Fruit fly (Drosophila melanogaster): ENCODE measurements around the gene Surf1.

Surf1 gene

dm6 chr3L:6971298-6971697, 13.2 kb downstream of the Surf1 start:
- no peak for TF ChIP-seq usp (GFP tag; optimal IDR thresholded peaks at IDR 0.05)
- no peak for TF ChIP-seq pan (optimal IDR thresholded peaks at IDR 0.05)
- TF ChIP-seq psq (optimal IDR thresholded peaks at IDR 0.05), result no peak
- no peak for TF ChIP-seq Dll (optimal IDR thresholded peaks at IDR 0.05)
- no peak for TF ChIP-seq CG8478 (optimal IDR thresholded peaks at IDR 0.05)
- TF ChIP-seq EcR (GFP tag; optimal IDR thresholded peaks at IDR 0.05), result no peak

DNA sequence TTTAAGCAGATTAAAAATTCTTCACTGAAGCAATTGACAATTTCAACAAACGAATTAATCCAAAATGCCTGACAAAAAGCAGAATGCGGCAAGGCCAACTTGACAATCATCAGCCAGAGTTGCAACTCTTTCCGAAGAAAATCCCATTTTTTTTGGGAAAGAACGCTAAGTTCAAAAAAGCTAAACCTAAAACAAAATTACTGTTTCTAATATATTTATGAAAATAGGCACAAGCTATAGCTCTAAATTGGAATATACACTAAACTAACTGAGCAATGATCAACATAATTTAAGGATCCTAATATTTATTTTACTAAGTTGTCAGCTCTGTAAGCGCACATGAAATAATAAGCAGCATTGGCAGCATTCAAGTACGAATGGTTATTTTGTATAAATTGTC, 14.2 kb downstream of the Surf1 start, which contains the start of gene CG10063:
Gene CG10063 (minus strand): TSS at position 101 of the 400 bp plus-strand sequence.
- TF ChIP-seq psq (optimal IDR thresholded peaks at IDR 0.05), result no peak
- no peak for TF ChIP-seq CG8478 (optimal IDR thresholded peaks at IDR 0.05)
- no peak for TF ChIP-seq usp (GFP tag; optimal IDR thresholded peaks at IDR 0.05)
- TF ChIP-seq EcR (GFP tag; optimal IDR thresholded peaks at IDR 0.05), result no peak
- TF ChIP-seq pan (optimal IDR thresholded peaks at IDR 0.05), result no peak
- no peak for TF ChIP-seq Dll (optimal IDR thresholded peaks at IDR 0.05)

DNA sequence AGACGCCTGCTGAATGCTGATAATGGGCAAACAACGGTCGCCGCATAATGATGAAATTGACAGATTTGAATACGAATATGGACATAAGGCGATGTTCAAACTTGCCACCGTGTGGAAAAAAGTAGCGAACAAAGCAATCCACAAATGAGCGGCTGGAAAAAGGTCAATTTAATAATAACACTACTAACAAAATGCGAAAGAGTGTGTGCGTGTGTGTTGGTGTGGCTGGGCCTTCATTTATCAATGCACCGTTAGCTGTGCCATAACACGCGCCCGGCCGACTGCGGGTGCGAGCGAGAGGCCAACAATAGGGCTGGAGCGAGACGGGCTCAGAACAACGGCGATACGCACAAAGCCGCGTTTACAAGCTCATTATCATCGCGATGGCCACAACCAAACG, 17.7 kb downstream of the Surf1 start:
- no peak for TF ChIP-seq CG8478 (optimal IDR thresholded peaks at IDR 0.05)
- TF ChIP-seq psq (optimal IDR thresholded peaks at IDR 0.05), result no peak
- no peak for TF ChIP-seq EcR (GFP tag; optimal IDR thresholded peaks at IDR 0.05)
- no peak for TF ChIP-seq usp (GFP tag; optimal IDR thresholded peaks at IDR 0.05)
- no peak for TF ChIP-seq Dll (optimal IDR thresholded peaks at IDR 0.05)
- no peak for TF ChIP-seq pan (optimal IDR thresholded peaks at IDR 0.05)

dm6 chr3L:6976601-6977140, 18.5 kb downstream of the Surf1 start:
- TF ChIP-seq pan (optimal IDR thresholded peaks at IDR 0.05), result no peak
- TF ChIP-seq Dll (optimal IDR thresholded peaks at IDR 0.05), result no peak
- no peak for TF ChIP-seq EcR (GFP tag; optimal IDR thresholded peaks at IDR 0.05)
- TF ChIP-seq CG8478 (optimal IDR thresholded peaks at IDR 0.05), result no peak
- no peak for TF ChIP-seq psq (optimal IDR thresholded peaks at IDR 0.05)
- TF ChIP-seq usp (GFP tag; optimal IDR thresholded peaks at IDR 0.05), result no peak

DNA sequence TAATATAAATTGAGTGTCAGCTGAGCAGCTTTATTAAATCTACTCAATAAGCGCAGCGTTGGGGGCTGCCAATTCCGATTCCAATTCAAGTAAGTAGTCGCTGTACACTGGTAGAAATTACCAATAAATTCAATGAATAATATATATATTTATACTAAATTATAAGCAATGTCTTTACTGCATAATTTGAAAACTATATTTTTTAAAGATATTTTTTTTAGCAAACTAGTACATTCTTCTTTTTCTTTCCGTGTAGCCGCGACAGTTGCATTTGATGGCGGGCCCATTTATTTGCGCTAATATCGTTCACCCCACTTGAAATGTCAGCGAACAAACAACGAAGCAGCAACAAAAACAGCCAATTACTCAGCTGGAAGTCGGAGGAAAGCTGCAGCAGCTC, 19.2 kb downstream of the Surf1 start:
- no peak for TF ChIP-seq EcR (GFP tag; optimal IDR thresholded peaks at IDR 0.05)
- TF ChIP-seq usp (GFP tag; optimal IDR thresholded peaks at IDR 0.05), result no peak

DNA sequence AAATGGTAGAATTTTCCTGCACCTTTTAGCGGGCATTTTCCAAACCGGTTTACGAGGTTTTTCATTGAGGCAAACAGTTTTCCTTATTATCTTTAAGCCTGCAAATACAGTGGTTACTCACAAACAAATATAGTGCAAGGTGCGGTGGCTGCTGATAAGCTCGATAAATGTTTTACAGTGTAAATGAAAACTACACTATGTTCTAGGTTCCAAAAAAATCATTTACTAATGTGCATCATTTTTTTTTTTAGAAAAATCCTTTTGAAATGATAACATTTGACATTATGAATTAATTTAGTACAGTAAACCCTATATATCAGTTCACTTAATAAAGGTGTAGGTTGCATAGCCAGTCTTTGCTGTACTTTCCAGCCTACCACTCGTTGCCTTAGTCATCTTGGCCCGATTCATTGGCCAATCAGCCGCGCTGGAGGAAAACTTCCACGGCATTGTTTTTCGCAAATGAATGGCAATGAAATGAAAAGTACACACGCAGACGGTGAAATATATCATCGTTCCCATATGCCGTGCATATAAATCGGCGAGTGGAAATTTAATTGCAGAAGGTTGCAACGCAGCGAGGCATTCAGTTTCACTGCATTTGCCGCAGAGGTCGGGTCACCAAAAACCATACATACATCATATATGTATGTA, 20.0 kb downstream of the Surf1 start:
- TF ChIP-seq psq (optimal IDR thresholded peaks at IDR 0.05) (no peak), pan (optimal IDR thresholded peaks at IDR 0.05) (no peak), CG8478 (optimal IDR thresholded peaks at IDR 0.05) (no peak), Dll (optimal IDR thresholded peaks at IDR 0.05) (no peak), usp (GFP tag; optimal IDR thresholded peaks at IDR 0.05) (no peak), EcR (GFP tag; optimal IDR thresholded peaks at IDR 0.05) (no peak)

DNA sequence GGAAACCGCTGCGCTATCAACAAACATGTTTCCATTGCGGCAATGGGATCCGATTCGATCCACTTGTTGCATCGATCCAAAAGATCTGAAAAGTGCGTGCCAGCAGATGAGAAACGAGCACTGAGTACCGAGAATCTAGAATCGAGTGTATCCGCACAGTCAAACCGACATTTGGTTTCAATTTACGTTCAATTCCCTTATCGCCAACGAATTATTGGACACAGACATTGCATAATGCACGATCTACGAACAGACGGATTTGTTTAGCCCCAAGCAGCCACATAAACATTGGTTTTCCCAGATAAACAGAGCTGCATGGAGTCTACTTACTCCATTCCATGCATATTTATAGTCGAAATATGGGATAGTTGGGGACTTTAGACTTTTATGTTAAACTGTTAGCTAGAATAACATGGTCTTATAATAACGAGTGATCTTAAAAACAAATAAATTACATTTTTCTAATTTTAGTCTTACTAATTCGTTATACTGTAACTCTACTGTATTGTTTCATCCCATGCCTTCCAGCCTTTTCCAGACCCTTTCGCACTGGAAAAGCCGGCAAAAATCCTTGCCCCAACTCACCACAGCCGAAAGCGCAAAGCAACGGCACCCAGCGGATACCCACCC, 20.7 kb downstream of the Surf1 start:
- TF ChIP-seq Dll (optimal IDR thresholded peaks at IDR 0.05) (no peak), usp (GFP tag; optimal IDR thresholded peaks at IDR 0.05) (no peak), EcR (GFP tag; optimal IDR thresholded peaks at IDR 0.05) (no peak), CG8478 (optimal IDR thresholded peaks at IDR 0.05) (no peak), psq (optimal IDR thresholded peaks at IDR 0.05) (no peak), pan (optimal IDR thresholded peaks at IDR 0.05) (no peak)

DNA sequence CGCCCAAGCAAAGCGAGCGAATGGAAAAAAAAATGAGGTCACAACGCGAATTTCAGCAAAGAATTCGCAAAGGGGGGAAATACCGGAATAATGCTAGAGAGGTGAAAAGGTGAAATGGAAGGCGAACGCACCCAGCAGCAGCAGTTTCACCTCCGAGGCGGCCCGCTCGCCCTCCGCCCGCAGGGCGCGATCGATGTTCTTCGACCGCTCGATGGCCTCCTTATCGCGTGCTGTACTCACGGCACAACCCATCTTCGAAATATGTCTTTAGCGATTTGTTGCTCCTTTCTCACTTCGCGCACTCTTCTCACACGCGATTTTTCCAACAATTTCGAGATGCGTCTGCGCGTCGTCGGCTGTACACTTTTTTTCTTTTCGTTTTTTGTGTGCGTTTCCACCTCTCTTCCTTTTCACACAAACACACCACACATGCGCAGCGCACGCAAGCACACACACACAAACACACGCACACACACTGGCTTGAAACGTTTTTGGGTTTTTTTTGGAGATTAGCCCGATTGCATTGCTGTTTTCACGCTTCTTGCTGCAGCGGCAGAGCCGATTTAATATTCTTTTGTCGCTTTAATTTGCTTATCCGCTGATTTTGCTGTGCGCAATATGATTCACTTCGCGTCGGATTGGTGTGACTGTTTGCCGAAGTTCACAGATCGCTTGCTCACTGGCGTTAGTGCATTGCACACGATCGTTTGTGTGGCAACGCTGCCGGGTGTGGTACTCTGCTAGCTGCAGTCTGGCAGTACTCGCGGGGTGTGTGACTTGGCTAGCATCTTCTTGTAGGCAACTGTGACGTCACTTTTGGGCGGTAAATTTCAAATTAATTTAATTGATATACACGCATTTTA, 21.5 kb downstream of the Surf1 start, which contains the start of gene Galphai:
Gene Galphai (minus strand): TSS at position 658 of the 863 bp plus-strand sequence.
- TF ChIP-seq CG8478 (optimal IDR thresholded peaks at IDR 0.05) (no peak), usp (GFP tag; optimal IDR thresholded peaks at IDR 0.05) (no peak), EcR (GFP tag; optimal IDR thresholded peaks at IDR 0.05) (no peak), pan (optimal IDR thresholded peaks at IDR 0.05) (no peak), Dll (optimal IDR thresholded peaks at IDR 0.05) (no peak), psq (optimal IDR thresholded peaks at IDR 0.05) (no peak)

DNA sequence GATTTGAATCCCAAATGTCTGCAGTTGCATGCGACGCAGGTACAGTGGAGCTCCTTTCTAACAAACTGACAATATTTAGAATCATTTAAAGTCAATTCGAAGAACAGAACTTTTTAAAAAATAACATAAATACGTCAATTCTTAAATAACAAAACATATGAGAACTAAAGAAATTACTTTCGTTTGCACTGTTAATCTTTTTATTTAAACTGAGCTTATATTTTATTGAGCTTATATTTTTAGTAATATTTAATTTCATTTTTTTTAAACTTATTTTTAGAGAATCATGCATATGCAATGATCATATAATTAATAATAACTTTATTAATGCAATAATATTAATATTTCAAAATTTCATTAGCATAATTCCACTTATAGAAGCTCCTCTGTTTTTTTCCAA, 22.4 kb downstream of the Surf1 start:
- TF ChIP-seq EcR (GFP tag; optimal IDR thresholded peaks at IDR 0.05) (no peak), CG8478 (optimal IDR thresholded peaks at IDR 0.05) (no peak)

DNA sequence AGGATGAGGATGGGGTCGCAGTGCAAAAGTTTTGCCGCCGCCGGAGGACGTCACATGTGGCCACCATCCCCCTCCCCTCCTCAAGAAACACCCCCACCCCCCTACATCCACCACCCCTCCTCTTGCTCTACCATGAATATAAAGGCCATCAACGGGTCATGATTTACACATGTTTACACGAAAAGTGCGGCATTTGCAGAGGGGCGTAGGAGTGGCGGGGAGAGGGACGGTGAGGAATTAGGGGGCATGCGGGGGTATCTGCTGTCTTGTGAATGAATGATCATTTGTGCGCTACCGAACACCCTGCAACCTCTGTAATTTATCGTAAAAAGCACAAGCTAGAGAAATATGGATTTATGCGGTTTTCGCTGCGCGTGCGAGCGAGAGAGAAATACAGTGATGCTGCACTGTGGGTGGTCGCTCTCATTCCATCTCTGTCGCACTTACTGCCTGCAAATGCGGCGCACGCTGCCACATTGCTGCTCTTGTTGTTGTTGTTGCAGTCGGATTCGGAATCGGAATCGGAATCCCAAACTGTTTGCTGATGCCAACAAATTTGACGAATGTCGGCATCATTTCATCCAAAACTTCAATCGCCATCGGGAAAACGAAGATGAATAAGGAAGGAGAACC, 23.1 kb downstream of the Surf1 start:
- TF ChIP-seq EcR (GFP tag; optimal IDR thresholded peaks at IDR 0.05) (no peak), CG8478 (optimal IDR thresholded peaks at IDR 0.05) (no peak), pan (optimal IDR thresholded peaks at IDR 0.05) (no peak), usp (GFP tag; optimal IDR thresholded peaks at IDR 0.05) (no peak), Dll (optimal IDR thresholded peaks at IDR 0.05) (no peak), psq (optimal IDR thresholded peaks at IDR 0.05) (no peak)

- TF ChIP-seq EcR (GFP tag; optimal IDR thresholded peaks at IDR 0.05) (no peak), psq (optimal IDR thresholded peaks at IDR 0.05) (no peak)
These were observed 23.7 kb downstream of the Surf1 start for dm6 chr3L:6981823-6982222.

DNA sequence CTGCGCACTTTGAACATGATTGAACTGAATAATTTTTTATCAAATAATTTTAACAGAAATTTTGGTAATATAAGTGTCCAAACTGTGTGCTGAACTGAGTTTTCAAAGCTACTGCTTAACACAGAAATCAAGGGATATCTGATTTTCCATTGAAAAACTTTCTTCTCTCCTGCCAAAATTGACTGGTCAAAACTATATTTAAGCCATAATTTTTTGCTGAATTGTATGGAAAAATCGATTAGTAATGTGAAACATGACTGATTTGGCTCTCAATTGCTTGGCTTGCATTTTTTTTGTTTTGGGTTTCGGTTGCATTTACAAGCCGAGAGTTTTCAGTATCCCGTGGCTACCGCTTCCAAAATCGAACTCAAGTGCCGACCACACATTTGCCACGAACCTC, 26.3 kb downstream of the Surf1 start, which contains the start of the genes CG32388 and CG43439:
Gene CG32388 (minus strand): TSS at position 101 of the 400 bp plus-strand sequence.
Gene CG43439 (minus strand): TSS at position 101 of the 400 bp plus-strand sequence.
- TF ChIP-seq EcR (GFP tag; optimal IDR thresholded peaks at IDR 0.05) (no peak), CG8478 (optimal IDR thresholded peaks at IDR 0.05) (no peak), pan (optimal IDR thresholded peaks at IDR 0.05) (no peak), psq (optimal IDR thresholded peaks at IDR 0.05) (no peak), usp (GFP tag; optimal IDR thresholded peaks at IDR 0.05) (no peak), Dll (optimal IDR thresholded peaks at IDR 0.05) (no peak)
